Worm (Caenorhabditis elegans) whole organism, mixed stage, embryonic: Measurements from ENCODE around the gene ZC239.14.

Experiments used
- drap-1 ChIP-seq: fragments of 200-800 bp; sonication (Bioruptor generic); optimal IDR thresholded peaks from 3 replicates; lab custom pipeline; 2018; ENCODE audit warnings: mild to moderate bottlenecking, missing genetic modification characterization, missing compliant biosample characterization
- nhr-237 ChIP-seq: fragments of 150-350 bp; optimal IDR thresholded peaks from 2 replicates; lab custom pipeline; 2014; ENCODE audit warnings: missing biosample characterization, missing genetic modification characterization
- unc-62 ChIP-seq: fragments of 150-350 bp; optimal IDR thresholded peaks from 2 replicates; lab custom pipeline; 2014; ENCODE audit warnings: missing biosample characterization, missing genetic modification reagents, missing genetic modification characterization

DNA sequence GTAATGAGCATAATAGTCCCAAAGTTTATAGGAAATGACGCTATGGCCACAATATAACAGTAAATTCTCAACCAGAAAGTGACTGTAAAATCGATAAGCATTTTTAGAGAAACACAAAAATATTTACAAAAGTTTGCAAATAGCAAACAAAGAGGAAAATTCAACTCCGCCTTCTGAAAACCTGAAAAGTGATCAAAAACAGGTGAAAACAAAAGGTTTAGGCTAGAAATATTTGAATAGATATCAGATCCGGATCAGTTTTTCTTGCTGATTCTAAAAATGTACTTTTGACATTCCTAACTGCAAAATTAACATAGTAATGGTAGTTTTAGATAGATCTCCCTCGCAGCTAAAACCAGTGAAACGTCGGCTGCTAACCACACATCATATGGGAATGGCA lies 22.8 kb downstream of the ZC239.14 start, which contains the start of gene sri-51:
- TF ChIP-seq drap-1 (GFP tag; lab: Kevin White, UChicago) (no peak), unc-62 (GFP tag; lab: Kevin White, UChicago) (no peak), nhr-237 (tag; lab: Kevin White, UChicago) (no peak)
